Worm (Caenorhabditis elegans) whole organism, L1 larva: ENCODE data around the gene sru-7.

Source experiments
- blmp-1 ChIP-seq: fragments of 150-350 bp; optimal IDR thresholded peaks from 2 replicates; lab custom pipeline; 2014; ENCODE audit warnings: missing biosample characterization, missing genetic modification characterization
- ces-1 ChIP-seq: fragments of 150-350 bp; optimal IDR thresholded peaks from 2 replicates; lab custom pipeline; 2014; ENCODE audit warnings: missing biosample characterization, missing genetic modification reagents, missing genetic modification characterization
- dpl-1 ChIP-seq, 3 experiments: fragments of 150-350 bp in 2 of 3; sonication (generic microtip) in 1 of 3; optimal IDR thresholded peaks; 2 replicates each; lab custom pipeline; 2014 to 2017; ENCODE audit warnings: missing biosample characterization in 3 of 3, missing genetic modification characterization in 3 of 3, missing genetic modification reagents in 3 of 3
- elt-3 ChIP-seq, 6 experiments: fragments of 150-350 bp in 1 of 6; sonication (generic microtip); optimal IDR thresholded peaks; 2 replicates each; lab custom pipeline; 2017 to 2018; ENCODE audit warnings: missing biosample characterization in 6 of 6, missing genetic modification characterization in 6 of 6, inconsistent platforms in 1 of 6
- isw-1 ChIP-seq: fragments of 200-800 bp; sonication (Bioruptor generic); IDR thresholded peaks from 2 replicates; pipeline ENCODE4 v1.3.6; 2022; ENCODE audit warnings: missing genetic modification characterization, missing compliant biosample characterization
- mdl-1 ChIP-seq, 2 experiments: fragments of 150-350 bp; optimal IDR thresholded peaks; 2 replicates each; lab custom pipeline; 2014 to 2017; ENCODE audit warnings: missing biosample characterization in 2 of 2, missing genetic modification characterization in 2 of 2, inconsistent platforms in 1 of 2
- mep-1 ChIP-seq: fragments of 150-350 bp; optimal IDR thresholded peaks from 2 replicates; lab custom pipeline; 2014; ENCODE audit warnings: missing biosample characterization, missing genetic modification characterization
- pqm-1 ChIP-seq: sonication (generic microtip); optimal IDR thresholded peaks from 3 replicates; lab custom pipeline; 2017; ENCODE audit warnings: missing biosample characterization, missing genetic modification characterization
- unc-62 ChIP-seq: fragments of 150-350 bp; optimal IDR thresholded peaks from 2 replicates; lab custom pipeline; 2014; ENCODE audit warnings: missing biosample characterization, missing genetic modification reagents, missing genetic modification characterization
- zag-1 ChIP-seq: fragments of 150-350 bp; optimal IDR thresholded peaks from 2 replicates; lab custom pipeline; 2014; ENCODE audit warnings: missing biosample characterization, missing genetic modification characterization

- no peak for TF ChIP-seq blmp-1 (tag; lab: Kevin White, UChicago)
- TF ChIP-seq elt-3 (tag; optimal IDR thresholded peaks at IDR 0.05; lab: Kevin White, UChicago) = no peak
- no peak for TF ChIP-seq isw-1
- TF ChIP-seq ces-1 (GFP tag; lab: Kevin White, UChicago) = no peak
- no peak for TF ChIP-seq mdl-1 (tag; optimal IDR thresholded peaks at IDR 0.05; lab: Kevin White, UChicago)
- TF ChIP-seq zag-1 (tag; lab: Kevin White, UChicago) = no peak
- no peak for TF ChIP-seq dpl-1 (GFP tag; optimal IDR thresholded peaks at IDR 0.05; lab: Kevin White, UChicago)
- TF ChIP-seq mep-1 = no peak
- no peak for TF ChIP-seq pqm-1 (tag; lab: Kevin White, UChicago)
- TF ChIP-seq unc-62 (GFP tag; lab: Kevin White, UChicago) = no peak
Measured at ce11 chrIV:8487183-8487582, 5.2 kb upstream of the sru-7 start, which contains the start of gene srlf-3.
